2 fruit fly cellular contexts compared by ENCODE assay signal in the genomic region with DNA sequence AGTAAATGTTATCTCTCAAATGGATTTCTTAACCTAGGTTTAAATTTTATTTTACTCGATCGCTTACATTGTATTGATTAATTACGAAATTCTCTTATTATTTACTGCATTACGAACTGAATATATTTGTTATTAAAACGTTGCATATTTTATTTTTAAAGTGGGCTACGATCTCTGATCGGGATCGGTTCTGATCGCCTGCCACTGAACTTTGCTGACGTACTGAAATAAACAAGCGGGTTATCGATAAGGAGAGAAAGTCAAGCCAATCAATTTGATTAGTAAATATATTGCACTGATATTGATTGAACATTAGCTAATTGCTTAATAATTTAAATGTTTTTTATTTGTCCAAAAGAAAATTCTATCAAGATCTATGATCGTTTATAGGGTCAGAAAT.
A peak's percentile ranks its signal among the peaks of the same experiment; 100 is the strongest.
TF ChIP-seq lines count a peak whose summit lies in the region.

No protein-coding gene starts in this region.

TF ChIP-seq in whole organism, adult, 20 proteins besides CTCF, POLR2A, EP300 and RAD21:
- TF ChIP-seq pad (GFP tag; optimal IDR thresholded peaks at IDR 0.05; lab: Kevin White, UChicago) = no peak
- no peak for TF ChIP-seq cnc (optimal IDR thresholded peaks at IDR 0.05; lab: Kevin White, UChicago)
- no peak for TF ChIP-seq toe (GFP tag; optimal IDR thresholded peaks at IDR 0.05; lab: Kevin White, UChicago)
- TF ChIP-seq tj (GFP tag; optimal IDR thresholded peaks at IDR 0.05; lab: Kevin White, UChicago) = peak; percentile 12
- TF ChIP-seq ovo (GFP tag; optimal IDR thresholded peaks at IDR 0.05; lab: Kevin White, UChicago) = no peak
- no peak for TF ChIP-seq Hr96 (GFP tag; optimal IDR thresholded peaks at IDR 0.05; lab: Kevin White, UChicago)

TF ChIP-seq in whole organism, prepupa, 60 proteins besides CTCF, POLR2A, EP300 and RAD21:
- TF ChIP-seq dsx (GFP tag; optimal IDR thresholded peaks at IDR 0.05; lab: Kevin White, UChicago; ENCODE audit: poor library complexity, severe bottlenecking) = peak; percentile 67
- peak; percentile 95 for TF ChIP-seq svp (GFP tag; lab: Kevin White, UChicago)
- no peak for TF ChIP-seq achi (GFP tag; optimal IDR thresholded peaks at IDR 0.05; lab: Kevin White, UChicago)
TF ChIP-seq in whole organism, prepupa: peak in this region for 2.
